Worm (Caenorhabditis elegans): ENCODE results near the gene F30H5.3.

- TF ChIP-seq fos-1 (tag; optimal IDR thresholded peaks at IDR 0.05) (no peak), unc-62 (GFP tag; optimal IDR thresholded peaks at IDR 0.05) (no peak), nhr-237 (tag; optimal IDR thresholded peaks at IDR 0.05) (no peak), blmp-1 (tag; optimal IDR thresholded peaks at IDR 0.05) (no peak), zag-1 (tag; optimal IDR thresholded peaks at IDR 0.05) (no peak), ama-1 (optimal IDR thresholded peaks at IDR 0.05) (no peak)
These were observed 3.0 kb downstream of the F30H5.3 start for ce11 chrIII:509045-509444.
